Fruit fly (Drosophila melanogaster) whole organism, pupa: ENCODE data around the gene Sh.
A peak's percentile ranks its signal among the peaks of the same experiment; 100 is the strongest.

ENCODE experiments used
- CG10348 ChIP-seq: fragments of 200-800 bp; sonication (Bioruptor generic); IDR thresholded peaks from 2 replicates; pipeline ENCODE4 v1.3.6; 2022; ENCODE audit warnings: missing biosample characterization, missing genetic modification characterization
- CG12605 ChIP-seq: fragments of 200-800 bp; sonication (Bioruptor generic); IDR thresholded peaks from 2 replicates; pipeline ENCODE4 v1.3.6; 2022; ENCODE audit warnings: missing biosample characterization, missing genetic modification characterization
- CG13204 ChIP-seq: fragments of 200-800 bp; sonication (Bioruptor generic); optimal IDR thresholded peaks from 2 replicates; lab custom pipeline; 2018; ENCODE audit warnings: missing biosample characterization, mild to moderate bottlenecking, missing genetic modification characterization, moderate library complexity
- CG14655 ChIP-seq: fragments of 200-800 bp; sonication (Bioruptor generic); optimal IDR thresholded peaks from 3 replicates; lab custom pipeline; 2017; ENCODE audit warnings: mild to moderate bottlenecking, missing biosample characterization, missing genetic modification reagents, missing genetic modification characterization
- CG15710 ChIP-seq: fragments of 200-800 bp; sonication (Bioruptor generic); optimal IDR thresholded peaks from 2 replicates; lab custom pipeline; 2018; ENCODE audit warnings: missing biosample characterization, mild to moderate bottlenecking, missing genetic modification characterization, moderate library complexity
- CG17806 ChIP-seq: fragments of 200-800 bp; sonication (Bioruptor generic); optimal IDR thresholded peaks from 2 replicates; lab custom pipeline; 2018; ENCODE audit warnings: missing biosample characterization, mild to moderate bottlenecking, missing genetic modification characterization, moderate library complexity
- CG32121 ChIP-seq: fragments of 200-800 bp; sonication (Bioruptor generic); IDR thresholded peaks from 2 replicates; pipeline ENCODE4 v1.3.6; 2022; ENCODE audit warnings: missing biosample characterization, missing genetic modification characterization
- CG34367 ChIP-seq: fragments of 200-800 bp; sonication (Bioruptor generic); optimal IDR thresholded peaks from 2 replicates; lab custom pipeline; 2018; ENCODE audit warnings: missing biosample characterization, mild to moderate bottlenecking, missing genetic modification characterization
- CG4496 ChIP-seq: fragments of 200-800 bp; sonication (Bioruptor generic); IDR thresholded peaks from 3 replicates; pipeline ENCODE4 v1.3.6; 2022; ENCODE audit warnings: missing biosample characterization, missing genetic modification characterization
- CG8159 ChIP-seq: fragments of 200-800 bp; sonication (Bioruptor generic); optimal IDR thresholded peaks from 3 replicates; lab custom pipeline; 2018; ENCODE audit warnings: missing biosample characterization, mild to moderate bottlenecking, missing genetic modification characterization, moderate library complexity
- CG8301 ChIP-seq: fragments of 200-800 bp; sonication (Bioruptor generic); optimal IDR thresholded peaks from 2 replicates; lab custom pipeline; 2018; ENCODE audit warnings: missing biosample characterization, mild to moderate bottlenecking, missing genetic modification characterization
- CG9948 ChIP-seq: fragments of 200-800 bp; sonication (Bioruptor generic); optimal IDR thresholded peaks from 2 replicates; lab custom pipeline; 2018; ENCODE audit warnings: missing biosample characterization, mild to moderate bottlenecking, missing genetic modification characterization, moderate library complexity
- D1 ChIP-seq: fragments of 200-800 bp; sonication (Bioruptor generic); optimal IDR thresholded peaks from 2 replicates; lab custom pipeline; 2018; ENCODE audit warnings: missing biosample characterization, mild to moderate bottlenecking, missing genetic modification characterization, moderate library complexity
- EcR ChIP-seq: fragments of 200-800 bp; sonication (Bioruptor generic); optimal IDR thresholded peaks from 3 replicates; lab custom pipeline; 2019; ENCODE audit warnings: missing biosample characterization, missing genetic modification characterization, mild to moderate bottlenecking, moderate library complexity, missing genetic modification reagents
- Ets98B ChIP-seq: fragments of 200-800 bp; sonication (Bioruptor generic); IDR thresholded peaks from 2 replicates; pipeline ENCODE4 v1.3.6; 2022; ENCODE audit warnings: missing biosample characterization, missing genetic modification characterization
- Pif1A ChIP-seq: fragments of 200-800 bp; sonication (Bioruptor generic); optimal IDR thresholded peaks from 3 replicates; lab custom pipeline; 2016; ENCODE audit warnings: missing biosample characterization, missing genetic modification characterization
- Pif1B ChIP-seq: fragments of 200-800 bp; sonication (Bioruptor generic); optimal IDR thresholded peaks from 3 replicates; lab custom pipeline; 2016; ENCODE audit warnings: missing biosample characterization, missing genetic modification characterization
- Snoo ChIP-seq: fragments of 200-800 bp; sonication (Bioruptor generic); optimal IDR thresholded peaks from 3 replicates; lab custom pipeline; 2017; ENCODE audit warnings: missing biosample characterization, mild to moderate bottlenecking, missing genetic modification characterization, inconsistent platforms
- fd96Ca ChIP-seq: fragments of 200-800 bp; sonication (Bioruptor generic); IDR thresholded peaks from 3 replicates; pipeline ENCODE4 v1.3.6; 2022; ENCODE audit warnings: missing biosample characterization, missing genetic modification characterization
- gl ChIP-seq: fragments of 200-800 bp; sonication (Bioruptor generic); optimal IDR thresholded peaks from 2 replicates; lab custom pipeline; 2018; ENCODE audit warnings: missing biosample characterization, mild to moderate bottlenecking, missing genetic modification characterization
- rn ChIP-seq: fragments of 200-800 bp; sonication (Bioruptor generic); IDR thresholded peaks from 2 replicates; pipeline ENCODE4 v1.3.6; 2022; ENCODE audit warnings: missing biosample characterization, missing genetic modification characterization

Gene Sh

dm6 chrX:17880269-17880889, 182.7 kb downstream of the Sh start:
- peak; percentile 76 for TF ChIP-seq CG8159 (tag; lab: Kevin White, UChicago)
- peak; percentile 95 for TF ChIP-seq CG32121
- peak; percentile 81 for TF ChIP-seq CG9948
- peak; percentile 78 for TF ChIP-seq CG34367 (tag; lab: Kevin White, UChicago)
- TF ChIP-seq CG13204 (GFP tag; lab: Kevin White, UChicago), result peak; percentile 75
- peak; percentile 56 for TF ChIP-seq gl (tag; lab: Kevin White, UChicago)
- peak; percentile 92 for TF ChIP-seq Snoo (tag; lab: Kevin White, UChicago)
- TF ChIP-seq CG14655, result peak; percentile 82
- TF ChIP-seq Pif1B (GFP tag; lab: Kevin White, UChicago), result peak; percentile 84
- peak; percentile 79 for TF ChIP-seq rn (GFP tag; lab: Robert Waterston, UW)
- TF ChIP-seq fd96Ca (GFP tag; lab: Robert Waterston, UW), result peak; percentile 95
- peak; percentile 79 for TF ChIP-seq Pif1A
- peak; percentile 94 for TF ChIP-seq Ets98B
- TF ChIP-seq CG15710 (tag; lab: Kevin White, UChicago), result peak; percentile 81
- TF ChIP-seq CG8301, result peak; percentile 85
- peak; percentile 70 for TF ChIP-seq CG17806
- peak; percentile 97 for TF ChIP-seq CG4496
- peak; percentile 84 for TF ChIP-seq CG10348
- TF ChIP-seq EcR (GFP tag; lab: Kevin White, UChicago), result no peak
- no peak for TF ChIP-seq D1 (tag; lab: Kevin White, UChicago)
- peak; percentile 90 for TF ChIP-seq CG12605 (GFP tag; lab: Robert Waterston, UW)
- TF ChIP-seq, all 21 proteins: peak for 19

- TF ChIP-seq CG12605 (GFP tag; lab: Robert Waterston, UW) (no peak), gl (tag; lab: Kevin White, UChicago) (peak; percentile 39), D1 (tag; lab: Kevin White, UChicago) (peak; percentile 35), Pif1B (GFP tag; lab: Kevin White, UChicago) (peak; percentile 69), Pif1A (peak; percentile 8), CG14655 (peak; percentile 70), CG17806 (peak; percentile 53), CG10348 (no peak), CG34367 (tag; lab: Kevin White, UChicago) (peak; percentile 19), CG15710 (tag; lab: Kevin White, UChicago) (peak; percentile 61), CG8301 (peak; percentile 38), CG8159 (tag; lab: Kevin White, UChicago) (peak; percentile 72), CG9948 (peak; percentile 49), fd96Ca (GFP tag; lab: Robert Waterston, UW) (no peak), CG4496 (no peak; the same call in 2 of the 3 replicates), CG32121 (no peak), Snoo (tag; lab: Kevin White, UChicago) (peak; percentile 49), EcR (GFP tag; lab: Kevin White, UChicago) (peak; percentile 14), Ets98B (no peak; the same call in 1 of the 2 replicates), CG13204 (GFP tag; lab: Kevin White, UChicago) (peak; percentile 57), rn (GFP tag; lab: Robert Waterston, UW) (no peak)
- TF ChIP-seq, all 21 proteins: peak for 14
Observed at dm6 chrX:17879211-17879897, 183.7 kb downstream of the Sh start.

DNA sequence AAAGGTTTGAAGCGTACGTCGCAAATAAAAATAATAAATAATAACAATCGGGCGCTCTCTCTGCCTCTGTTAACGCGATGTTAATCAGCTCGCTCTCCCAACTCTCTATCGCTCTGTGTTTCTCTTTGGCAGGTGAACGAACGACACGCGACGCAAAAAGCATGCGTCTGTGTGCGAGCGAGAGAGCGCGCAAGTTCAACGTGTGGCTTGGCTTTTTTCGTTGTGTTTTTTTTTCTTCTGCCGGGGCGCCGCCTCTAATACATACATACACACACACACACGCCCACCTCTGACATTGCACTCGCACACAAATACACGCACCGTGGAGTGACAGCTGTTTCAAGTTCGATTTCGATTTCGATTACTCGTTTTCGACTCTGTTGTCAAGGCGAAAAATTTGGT, 184.4 kb downstream of the Sh start:
- TF ChIP-seq gl (tag; lab: Kevin White, UChicago) (peak; percentile 59), CG12605 (GFP tag; lab: Robert Waterston, UW) (peak; percentile 83), CG32121 (peak; percentile 40; the same call in 1 of the 2 replicates), fd96Ca (GFP tag; lab: Robert Waterston, UW) (peak; percentile 38; the same call in 1 of the 3 replicates), rn (GFP tag; lab: Robert Waterston, UW) (0 out of 2 replicates have a peak, but pooled peaks have one; percentile 8), CG8159 (tag; lab: Kevin White, UChicago) (no peak), EcR (GFP tag; lab: Kevin White, UChicago) (peak; percentile 98), Pif1B (GFP tag; lab: Kevin White, UChicago) (no peak), CG34367 (tag; lab: Kevin White, UChicago) (peak; percentile 31), CG13204 (GFP tag; lab: Kevin White, UChicago) (peak; percentile 50), CG15710 (tag; lab: Kevin White, UChicago) (no peak), Ets98B (peak; percentile 73), Snoo (tag; lab: Kevin White, UChicago) (peak; percentile 17), CG4496 (peak; percentile 80), CG14655 (no peak), Pif1A (peak; percentile 5), CG8301 (no peak)

DNA sequence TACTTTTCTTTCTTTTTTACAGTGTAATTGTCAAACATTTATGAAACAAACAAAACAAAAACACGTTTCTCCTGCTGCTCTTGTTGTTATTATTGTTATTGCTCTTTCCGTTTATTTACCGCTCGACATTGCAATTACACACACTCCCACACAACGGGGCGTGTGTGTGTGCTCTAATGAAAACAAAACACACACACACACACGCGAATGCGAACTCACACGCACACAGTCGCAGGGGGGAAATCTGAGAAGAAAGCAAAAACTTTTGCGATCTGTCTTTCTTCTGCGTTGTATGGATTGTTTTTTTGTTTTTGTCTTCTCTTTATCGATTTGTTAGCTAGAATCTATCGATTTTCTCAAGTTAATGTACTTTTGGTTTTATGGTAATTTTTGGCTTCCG, 185.1 kb downstream of the Sh start:
- TF ChIP-seq CG12605 (GFP tag; lab: Robert Waterston, UW) (no peak), CG8301 (no peak), CG4496 (0 out of 3 replicates have a peak, but pooled peaks have one; percentile 26), rn (GFP tag; lab: Robert Waterston, UW) (no peak), CG15710 (tag; lab: Kevin White, UChicago) (no peak), Pif1B (GFP tag; lab: Kevin White, UChicago) (no peak), Pif1A (no peak), EcR (GFP tag; lab: Kevin White, UChicago) (no peak)

dm6 chrX:17876518-17876917, 186.5 kb downstream of the Sh start:
- no peak for TF ChIP-seq Snoo (tag; lab: Kevin White, UChicago)
- no peak for TF ChIP-seq CG34367 (tag; lab: Kevin White, UChicago)
- TF ChIP-seq gl (tag; lab: Kevin White, UChicago), result no peak
- TF ChIP-seq, all 21 proteins: peak for 0
